Worm (Caenorhabditis elegans) whole organism, young adult: ENCODE results near the gene C09G9.3.

ENCODE experiments used
- B0019.2 ChIP-seq: fragments of 200-800 bp; sonication (Bioruptor generic); conservative IDR thresholded peaks from 2 replicates; pipeline ENCODE4 v1.3.6; 2022; ENCODE audit warnings: missing genetic modification reagents, missing genetic modification characterization, missing compliant biosample characterization
- B0336.3 ChIP-seq: fragments of 200-800 bp; sonication (Bioruptor generic); IDR thresholded peaks from 2 replicates; pipeline ENCODE4 v1.3.6; 2022; ENCODE audit warnings: missing genetic modification characterization, missing compliant biosample characterization
- F10E7.11 ChIP-seq: sonication (generic microtip); optimal IDR thresholded peaks from 2 replicates; lab custom pipeline; 2017; ENCODE audit warnings: mild to moderate bottlenecking, missing genetic modification characterization, moderate library complexity, missing compliant biosample characterization
- F22D6.2 ChIP-seq: sonication (generic microtip); optimal IDR thresholded peaks from 2 replicates; lab custom pipeline; 2016; ENCODE audit warnings: mild to moderate bottlenecking, missing genetic modification characterization, missing compliant biosample characterization
- F37B4.10 ChIP-seq: fragments of 200-800 bp; sonication (Bioruptor generic); IDR thresholded peaks from 2 replicates; pipeline ENCODE4 v1.3.6; 2022; ENCODE audit warnings: missing genetic modification characterization, missing compliant biosample characterization
- F52B5.7 ChIP-seq: sonication (generic microtip); optimal IDR thresholded peaks from 2 replicates; lab custom pipeline; 2016; ENCODE audit warnings: mild to moderate bottlenecking, missing genetic modification characterization, missing compliant biosample characterization
- K11D2.4 ChIP-seq: fragments of 200-800 bp; sonication (Bioruptor generic); IDR thresholded peaks from 2 replicates; pipeline ENCODE4 v1.3.6; 2022; ENCODE audit warnings: missing genetic modification reagents, missing genetic modification characterization, missing compliant biosample characterization
- K12H6.12 ChIP-seq: fragments of 200-800 bp; sonication (Bioruptor generic); optimal IDR thresholded peaks from 2 replicates; lab custom pipeline; 2018; ENCODE audit warnings: mild to moderate bottlenecking, missing genetic modification characterization, missing compliant biosample characterization
- Y95B8A.8 ChIP-seq: fragments of 200-800 bp; sonication (Bioruptor generic); IDR thresholded peaks from 2 replicates; pipeline ENCODE4 v1.3.6; 2022; ENCODE audit warnings: missing genetic modification reagents, missing genetic modification characterization, missing compliant biosample characterization
- ZK185.1 ChIP-seq: sonication (generic microtip); optimal IDR thresholded peaks from 2 replicates; lab custom pipeline; 2016; ENCODE audit warnings: mild to moderate bottlenecking, missing genetic modification characterization, missing compliant biosample characterization; ENCODE audit not compliant: poor library complexity, severe bottlenecking
- aptf-3 ChIP-seq: fragments of 200-800 bp; sonication (Bioruptor generic); IDR thresholded peaks from 2 replicates; pipeline ENCODE4 v1.3.6; 2022; ENCODE audit warnings: missing genetic modification characterization, missing compliant biosample characterization
- atf-7 ChIP-seq: sonication (generic microtip); optimal IDR thresholded peaks from 2 replicates; lab custom pipeline; 2017; ENCODE audit warnings: mild to moderate bottlenecking, missing genetic modification characterization, missing compliant biosample characterization
- athp-1 ChIP-seq: sonication (generic microtip); optimal IDR thresholded peaks from 2 replicates; lab custom pipeline; 2017; ENCODE audit warnings: mild to moderate bottlenecking, missing genetic modification characterization, missing compliant biosample characterization
- attf-6 ChIP-seq: fragments of 200-800 bp; sonication (Bioruptor generic); IDR thresholded peaks from 2 replicates; pipeline ENCODE4 v1.3.6; 2022; ENCODE audit warnings: missing genetic modification reagents, missing genetic modification characterization, missing compliant biosample characterization
- bed-1 ChIP-seq: fragments of 200-800 bp; sonication (Bioruptor generic); IDR thresholded peaks from 2 replicates; pipeline ENCODE4 v1.3.6; 2022; ENCODE audit warnings: missing genetic modification reagents, missing genetic modification characterization, missing compliant biosample characterization
- ceh-100 ChIP-seq: fragments of 200-800 bp; sonication (Bioruptor generic); IDR thresholded peaks from 2 replicates; pipeline ENCODE4 v1.3.6; 2022; ENCODE audit warnings: missing genetic modification reagents, missing genetic modification characterization, missing compliant biosample characterization
- chd-7 ChIP-seq: sonication (generic microtip); optimal IDR thresholded peaks from 2 replicates; lab custom pipeline; 2016; ENCODE audit warnings: mild to moderate bottlenecking, missing genetic modification characterization, moderate library complexity, missing compliant biosample characterization
- efl-1 ChIP-seq: fragments of 150-350 bp; optimal IDR thresholded peaks from 2 replicates; lab custom pipeline; 2014; ENCODE audit warnings: missing biosample characterization, missing genetic modification reagents, missing genetic modification characterization
- egl-18 ChIP-seq: fragments of 200-800 bp; sonication (Bioruptor generic); IDR thresholded peaks from 2 replicates; pipeline ENCODE4 v1.3.6; 2022; ENCODE audit warnings: missing genetic modification reagents, missing genetic modification characterization, missing compliant biosample characterization
- egrh-3 ChIP-seq: fragments of 200-800 bp; sonication (Bioruptor generic); IDR thresholded peaks from 2 replicates; pipeline ENCODE4 v1.3.6; 2022; ENCODE audit warnings: missing genetic modification reagents, missing genetic modification characterization, missing compliant biosample characterization
- gei-17 ChIP-seq: fragments of 200-800 bp; sonication (Bioruptor generic); optimal IDR thresholded peaks from 2 replicates; lab custom pipeline; 2018; ENCODE audit warnings: mild to moderate bottlenecking, missing genetic modification characterization, missing compliant biosample characterization
- hmg-20 ChIP-seq: fragments of 200-800 bp; sonication (Bioruptor generic); IDR thresholded peaks from 2 replicates; pipeline ENCODE4 v1.3.6; 2022; ENCODE audit warnings: missing genetic modification reagents, missing genetic modification characterization, missing compliant biosample characterization
- hrde-1 ChIP-seq: sonication (generic microtip); optimal IDR thresholded peaks from 2 replicates; lab custom pipeline; 2016; ENCODE audit warnings: missing genetic modification characterization, mild to moderate bottlenecking, missing compliant biosample characterization, moderate library complexity, missing genotype, missing genetic modification reagents, borderline replicate concordance
- lag-1 ChIP-seq: fragments of 200-800 bp; sonication (Bioruptor generic); IDR thresholded peaks from 2 replicates; pipeline ENCODE4 v1.3.6; 2022; ENCODE audit warnings: missing genetic modification reagents, missing genetic modification characterization, missing compliant biosample characterization
- let-607 ChIP-seq, 2 experiments: fragments of 200-800 bp in 1 of 2; sonication (Bioruptor generic) in 1 of 2; sonication (generic microtip) in 1 of 2; optimal IDR thresholded peaks; 2 replicates each; lab custom pipeline; 2016 to 2018; ENCODE audit warnings: mild to moderate bottlenecking in 2 of 2, missing compliant biosample characterization in 2 of 2, missing genetic modification characterization in 2 of 2, moderate library complexity in 2 of 2, missing genotype in 1 of 2
- lin-35 ChIP-seq, 3 experiments: fragments of 150-350 bp in 2 of 3; sonication (generic microtip) in 1 of 3; optimal IDR thresholded peaks; 2 replicates each; lab custom pipeline; 2014 to 2018; ENCODE audit warnings: missing biosample characterization in 3 of 3, missing genetic modification characterization in 3 of 3, missing genetic modification reagents in 3 of 3
- lir-1 ChIP-seq: fragments of 200-800 bp; sonication (Bioruptor generic); conservative IDR thresholded peaks from 2 replicates; pipeline ENCODE4 v1.3.6; 2022; ENCODE audit warnings: missing genetic modification reagents, missing genetic modification characterization, missing compliant biosample characterization
- lsl-1 ChIP-seq: fragments of 200-800 bp; sonication (Bioruptor generic); optimal IDR thresholded peaks from 2 replicates; lab custom pipeline; 2018; ENCODE audit warnings: mild to moderate bottlenecking, missing genetic modification characterization, moderate library complexity, missing compliant biosample characterization
- lsy-27 ChIP-seq: sonication (generic microtip); optimal IDR thresholded peaks from 2 replicates; lab custom pipeline; 2017; ENCODE audit warnings: missing genetic modification characterization, mild to moderate bottlenecking, missing compliant biosample characterization, antibody characterized with exemption, missing genotype, borderline replicate concordance; ENCODE audit not compliant: insufficient read depth
- madf-3 ChIP-seq: fragments of 200-800 bp; sonication (Bioruptor generic); IDR thresholded peaks from 2 replicates; pipeline ENCODE4 v1.3.6; 2022; ENCODE audit warnings: missing genetic modification reagents, missing genetic modification characterization, missing compliant biosample characterization
- mcd-1 ChIP-seq: fragments of 200-800 bp; sonication (Bioruptor generic); IDR thresholded peaks from 2 replicates; pipeline ENCODE4 v1.3.6; 2022; ENCODE audit warnings: missing genetic modification reagents, missing genetic modification characterization, missing compliant biosample characterization
- nhr-120 ChIP-seq: fragments of 200-800 bp; sonication (Bioruptor generic); IDR thresholded peaks from 2 replicates; pipeline ENCODE4 v1.3.6; 2022; ENCODE audit warnings: missing genetic modification characterization, missing compliant biosample characterization
- pha-4 ChIP-seq: fragments of 150-350 bp; sonication (generic microtip); optimal IDR thresholded peaks from 2 replicates; lab custom pipeline; 2014; ENCODE audit warnings: missing biosample characterization, missing genetic modification reagents, missing genetic modification characterization
- rcor-1 ChIP-seq: fragments of 200-800 bp; sonication (Bioruptor generic); IDR thresholded peaks from 2 replicates; pipeline ENCODE4 v1.3.6; 2022; ENCODE audit warnings: missing genetic modification reagents, missing genetic modification characterization, missing compliant biosample characterization
- rec-8 ChIP-seq, 2 experiments: sonication (generic microtip); optimal IDR thresholded peaks; 2 replicates each; lab custom pipeline; 2016; ENCODE audit warnings: mild to moderate bottlenecking in 2 of 2, missing genetic modification characterization in 2 of 2, missing genetic modification reagents in 2 of 2, missing genotype in 2 of 2, missing biosample characterization in 1 of 2, missing compliant biosample characterization in 1 of 2, moderate library complexity in 1 of 2
- repo-1 ChIP-seq: sonication (generic microtip); optimal IDR thresholded peaks from 2 replicates; lab custom pipeline; 2017; ENCODE audit warnings: mild to moderate bottlenecking, missing genetic modification characterization, missing compliant biosample characterization
- sdz-38 ChIP-seq: sonication (generic microtip); optimal IDR thresholded peaks from 2 replicates; lab custom pipeline; 2016; ENCODE audit warnings: missing genotype, missing genetic modification characterization, missing compliant biosample characterization
- sea-2 ChIP-seq: fragments of 200-800 bp; sonication (Bioruptor generic); IDR thresholded peaks from 2 replicates; pipeline ENCODE4 v1.3.6; 2022; ENCODE audit warnings: missing genetic modification characterization, missing compliant biosample characterization
- snpc-1.1 ChIP-seq: sonication (generic microtip); optimal IDR thresholded peaks from 2 replicates; lab custom pipeline; 2017; ENCODE audit warnings: missing genetic modification characterization, mild to moderate bottlenecking, missing compliant biosample characterization, antibody characterized with exemption, moderate library complexity, missing genotype, missing genetic modification reagents; ENCODE audit not compliant: insufficient read depth
- snpc-1.3 ChIP-seq: sonication (generic microtip); optimal IDR thresholded peaks from 2 replicates; lab custom pipeline; 2017; ENCODE audit warnings: missing genetic modification characterization, mild to moderate bottlenecking, missing compliant biosample characterization, antibody characterized with exemption, moderate library complexity, missing genotype, missing genetic modification reagents; ENCODE audit not compliant: insufficient read depth
- snpc-3.4 ChIP-seq: sonication (generic microtip); optimal IDR thresholded peaks from 2 replicates; lab custom pipeline; 2017; ENCODE audit warnings: missing genetic modification characterization, mild to moderate bottlenecking, missing compliant biosample characterization, antibody characterized with exemption, moderate library complexity, missing genotype, missing genetic modification reagents
- tbp1 ChIP-seq: fragments of 200-800 bp; sonication (Bioruptor generic); optimal IDR thresholded peaks from 2 replicates; lab custom pipeline; 2018; ENCODE audit warnings: mild to moderate bottlenecking, missing genetic modification characterization, missing compliant biosample characterization
- unc-130 ChIP-seq: sonication (generic microtip); optimal IDR thresholded peaks from 2 replicates; lab custom pipeline; 2016; ENCODE audit warnings: missing genetic modification reagents, missing genetic modification characterization, missing compliant biosample characterization
- zfh-2 ChIP-seq: fragments of 200-800 bp; sonication (Bioruptor generic); conservative IDR thresholded peaks from 2 replicates; pipeline ENCODE4 v1.3.6; 2022; ENCODE audit warnings: missing genetic modification reagents, missing genetic modification characterization, missing compliant biosample characterization
- zim-3 ChIP-seq: sonication (generic microtip); optimal IDR thresholded peaks from 2 replicates; lab custom pipeline; 2017; ENCODE audit warnings: mild to moderate bottlenecking, missing genetic modification characterization, moderate library complexity, missing compliant biosample characterization
- ztf-18 ChIP-seq: sonication (generic microtip); optimal IDR thresholded peaks from 2 replicates; lab custom pipeline; 2016; ENCODE audit warnings: missing genotype, mild to moderate bottlenecking, missing genetic modification characterization, missing compliant biosample characterization
- ztf-3 ChIP-seq: fragments of 200-800 bp; sonication (Bioruptor generic); optimal IDR thresholded peaks from 2 replicates; lab custom pipeline; 2018; ENCODE audit warnings: mild to moderate bottlenecking, missing genetic modification characterization, missing compliant biosample characterization
- ztf-6 ChIP-seq: fragments of 200-800 bp; sonication (Bioruptor generic); IDR thresholded peaks from 2 replicates; pipeline ENCODE4 v1.3.6; 2022; ENCODE audit warnings: missing genetic modification reagents, missing genetic modification characterization, missing compliant biosample characterization

The C09G9.3 gene

DNA sequence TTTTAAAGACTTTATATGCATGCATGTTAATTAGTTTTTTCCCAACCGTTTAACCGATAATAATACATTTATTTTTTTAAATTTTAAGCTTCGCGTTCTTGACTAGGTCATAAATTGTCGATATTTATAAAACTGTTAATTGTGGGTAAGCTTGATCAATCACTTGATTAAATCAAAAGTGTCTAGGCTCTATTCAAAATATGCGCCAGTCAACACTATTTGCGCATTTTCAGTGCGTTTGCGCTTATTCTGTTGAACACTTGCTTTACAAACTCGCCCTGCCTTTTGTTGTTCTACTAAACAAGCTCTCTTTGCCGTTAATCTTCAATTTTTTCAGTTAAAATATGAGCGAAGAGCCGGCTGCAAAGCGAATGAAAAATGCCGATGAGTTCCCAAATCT, 18.3 kb upstream of the C09G9.3 start, which contains the start of gene spr-2 (continued):
- TF ChIP-seq pha-4 (tag; lab: Kevin White, UChicago) (no peak), chd-7 (tag; lab: Kevin White, UChicago) (no peak), gei-17 (GFP tag; lab: Kevin White, UChicago) (no peak), bed-1 (no peak), ztf-18 (tag; lab: Kevin White, UChicago) (peak; percentile 92), attf-6 (GFP tag; lab: Robert Waterston, UW) (no peak), egl-18 (GFP tag; lab: Robert Waterston, UW) (no peak), snpc-1.3 (tag; lab: Kevin White, UChicago) (no peak), let-607 (tag; optimal IDR thresholded peaks at IDR 0.05; lab: Kevin White, UChicago) (no peak), ztf-3 (GFP tag; lab: Kevin White, UChicago) (no peak), unc-130 (GFP tag; lab: Kevin White, UChicago) (no peak), sdz-38 (tag; lab: Kevin White, UChicago) (no peak), snpc-3.4 (no peak), snpc-1.1 (tag; lab: Kevin White, UChicago) (no peak), hrde-1 (tag; lab: Kevin White, UChicago) (peak; percentile 56), F22D6.2 (no peak), lir-1 (GFP tag; lab: Robert Waterston, UW) (no peak), efl-1 (GFP tag; lab: Kevin White, UChicago) (peak; percentile 30), repo-1 (peak; percentile 30), tbp1 (GFP tag; lab: Kevin White, UChicago) (no peak), lsy-27 (tag; lab: Kevin White, UChicago) (no peak), ZK185.1 (peak; percentile 44), rcor-1 (GFP tag; lab: Robert Waterston, UW) (peak; percentile 21; the same call in 1 of the 2 replicates), Y95B8A.8 (GFP tag; lab: Robert Waterston, UW) (0 out of 2 replicates have a peak, but pooled peaks have one; percentile 47), athp-1 (tag; lab: Kevin White, UChicago) (no peak), F52B5.7 (no peak), aptf-3 (GFP tag; lab: Robert Waterston, UW) (0 out of 2 replicates have a peak, but pooled peaks have one; percentile 53), hmg-20 (no peak), ztf-6 (GFP tag; lab: Robert Waterston, UW) (no peak), sea-2 (GFP tag; lab: Robert Waterston, UW) (no peak), zim-3 (tag; lab: Kevin White, UChicago) (no peak), lsl-1 (GFP tag; lab: Kevin White, UChicago) (peak; percentile 42), zfh-2 (no peak), ceh-100 (GFP tag; lab: Robert Waterston, UW) (no peak), lin-35 (GFP tag; optimal IDR thresholded peaks at IDR 0.05; lab: Kevin White, UChicago) (peak in 1 of 3 experiments; percentile 85), B0336.3 (GFP tag; lab: Robert Waterston, UW) (peak; percentile 49), lag-1 (GFP tag; lab: Robert Waterston, UW) (no peak), K12H6.12 (tag; lab: Kevin White, UChicago) (peak; percentile 54), K11D2.4 (GFP tag; lab: Robert Waterston, UW) (no peak), F10E7.11 (tag; lab: Kevin White, UChicago) (no peak), atf-7 (tag; lab: Kevin White, UChicago) (peak; percentile 14), madf-3 (GFP tag; lab: Robert Waterston, UW) (no peak), nhr-120 (GFP tag; lab: Robert Waterston, UW) (no peak), egrh-3 (GFP tag; lab: Robert Waterston, UW) (no peak), rec-8 (tag; optimal IDR thresholded peaks at IDR 0.05; lab: Kevin White, UChicago) (no peak), mcd-1 (GFP tag; lab: Robert Waterston, UW) (peak; percentile 53; the same call in 1 of the 2 replicates), F37B4.10 (GFP tag; lab: Robert Waterston, UW) (no peak), B0019.2 (GFP tag; lab: Robert Waterston, UW) (no peak)
